Worm (Caenorhabditis elegans) whole organism, mixed stage, embryonic: ENCODE results near the gene T27E7.3.

Experiments used
- M03D4.4 ChIP-seq: sonication (generic microtip); optimal IDR thresholded peaks from 2 replicates; lab custom pipeline; 2017; ENCODE audit warnings: mild to moderate bottlenecking, missing genetic modification characterization, missing compliant biosample characterization
- bed-3 ChIP-seq: fragments of 200-800 bp; sonication (Bioruptor generic); optimal IDR thresholded peaks from 3 replicates; lab custom pipeline; 2018; ENCODE audit warnings: mild to moderate bottlenecking, missing genetic modification characterization, moderate library complexity, missing compliant biosample characterization
- blmp-1 ChIP-seq: fragments of 150-350 bp; optimal IDR thresholded peaks from 2 replicates; lab custom pipeline; 2014; ENCODE audit warnings: missing biosample characterization, missing genetic modification characterization
- ceh-39 ChIP-seq: fragments of 150-350 bp; optimal IDR thresholded peaks from 2 replicates; lab custom pipeline; 2014; ENCODE audit warnings: missing biosample characterization, missing genetic modification characterization
- ceh-43 ChIP-seq: fragments of 200-800 bp; sonication (Bioruptor generic); optimal IDR thresholded peaks from 2 replicates; lab custom pipeline; 2018; ENCODE audit warnings: mild to moderate bottlenecking, missing genetic modification characterization, moderate library complexity, missing compliant biosample characterization
- ceh-83 ChIP-seq: fragments of 200-800 bp; sonication (Bioruptor generic); optimal IDR thresholded peaks from 2 replicates; lab custom pipeline; 2018; ENCODE audit warnings: mild to moderate bottlenecking, missing genetic modification characterization, missing compliant biosample characterization
- ces-1 ChIP-seq: fragments of 150-350 bp; optimal IDR thresholded peaks from 2 replicates; lab custom pipeline; 2014; ENCODE audit warnings: missing biosample characterization, missing genetic modification reagents, missing genetic modification characterization
- cnd-1 ChIP-seq: fragments of 200-800 bp; sonication (Bioruptor generic); optimal IDR thresholded peaks from 2 replicates; lab custom pipeline; 2018; ENCODE audit warnings: mild to moderate bottlenecking, missing genetic modification characterization, missing compliant biosample characterization
- drap-1 ChIP-seq: fragments of 200-800 bp; sonication (Bioruptor generic); optimal IDR thresholded peaks from 3 replicates; lab custom pipeline; 2018; ENCODE audit warnings: mild to moderate bottlenecking, missing genetic modification characterization, missing compliant biosample characterization
- elt-1 ChIP-seq: sonication (generic microtip); optimal IDR thresholded peaks from 2 replicates; lab custom pipeline; 2017; ENCODE audit warnings: missing genetic modification characterization, mild to moderate bottlenecking, missing compliant biosample characterization, antibody characterized with exemption, moderate library complexity, borderline replicate concordance; ENCODE audit not compliant: insufficient read depth
- elt-3 ChIP-seq: fragments of 150-350 bp; optimal IDR thresholded peaks from 2 replicates; lab custom pipeline; 2014; ENCODE audit warnings: missing biosample characterization, missing genetic modification characterization
- flh-1 ChIP-seq: fragments of 200-800 bp; sonication (Bioruptor generic); optimal IDR thresholded peaks from 2 replicates; lab custom pipeline; 2018; ENCODE audit warnings: mild to moderate bottlenecking, missing genetic modification characterization, moderate library complexity, missing compliant biosample characterization
- ham-2 ChIP-seq: fragments of 200-800 bp; sonication (Bioruptor generic); optimal IDR thresholded peaks from 2 replicates; lab custom pipeline; 2018; ENCODE audit warnings: mild to moderate bottlenecking, missing genetic modification characterization, missing compliant biosample characterization
- hlh-1 ChIP-seq: fragments of 150-350 bp; optimal IDR thresholded peaks from 2 replicates; lab custom pipeline; 2014; ENCODE audit warnings: missing biosample characterization, missing genetic modification reagents, missing genetic modification characterization
- lin-13 ChIP-seq: fragments of 150-350 bp; optimal IDR thresholded peaks from 2 replicates; lab custom pipeline; 2014; ENCODE audit warnings: missing biosample characterization, missing genetic modification characterization
- lin-32 ChIP-seq: fragments of 200-800 bp; sonication (Bioruptor generic); optimal IDR thresholded peaks from 2 replicates; lab custom pipeline; 2018; ENCODE audit warnings: mild to moderate bottlenecking, missing genetic modification characterization, missing compliant biosample characterization
- mep-1 ChIP-seq: fragments of 150-350 bp; optimal IDR thresholded peaks from 2 replicates; lab custom pipeline; 2017; ENCODE audit warnings: missing biosample characterization, missing genetic modification reagents, missing genetic modification characterization, inconsistent platforms
- mls-2 ChIP-seq: sonication (generic microtip); optimal IDR thresholded peaks from 2 replicates; lab custom pipeline; 2016; ENCODE audit warnings: mild to moderate bottlenecking, missing genetic modification characterization, moderate library complexity, missing compliant biosample characterization
- nhr-12 ChIP-seq: fragments of 150-350 bp; optimal IDR thresholded peaks from 2 replicates; lab custom pipeline; 2014; ENCODE audit warnings: missing biosample characterization, missing genetic modification characterization
- nhr-2 ChIP-seq: fragments of 150-350 bp; optimal IDR thresholded peaks from 2 replicates; lab custom pipeline; 2014; ENCODE audit warnings: missing biosample characterization, missing genetic modification characterization
- nhr-237 ChIP-seq: fragments of 150-350 bp; optimal IDR thresholded peaks from 2 replicates; lab custom pipeline; 2014; ENCODE audit warnings: missing biosample characterization, missing genetic modification characterization
- nhr-28 ChIP-seq: fragments of 150-350 bp; optimal IDR thresholded peaks from 2 replicates; lab custom pipeline; 2014; ENCODE audit warnings: missing biosample characterization, missing genetic modification characterization
- nhr-76 ChIP-seq: sonication (generic microtip); optimal IDR thresholded peaks from 2 replicates; lab custom pipeline; 2017; ENCODE audit warnings: missing biosample characterization, missing genetic modification characterization
- pha-4 ChIP-seq: fragments of 150-350 bp; optimal IDR thresholded peaks from 2 replicates; lab custom pipeline; 2018; ENCODE audit warnings: missing biosample characterization, missing genetic modification reagents, missing genetic modification characterization
- sem-2 ChIP-seq: fragments of 200-800 bp; sonication (Bioruptor generic); optimal IDR thresholded peaks from 2 replicates; lab custom pipeline; 2018; ENCODE audit warnings: mild to moderate bottlenecking, missing genetic modification characterization, missing compliant biosample characterization
- snpc-4 ChIP-seq: fragments of 150-350 bp; optimal IDR thresholded peaks from 2 replicates; lab custom pipeline; 2014; ENCODE audit warnings: missing biosample characterization, missing genetic modification characterization
- sptf-1 ChIP-seq: sonication (generic microtip); optimal IDR thresholded peaks from 2 replicates; lab custom pipeline; 2017; ENCODE audit warnings: mild to moderate bottlenecking, missing genetic modification characterization, moderate library complexity, missing compliant biosample characterization
- tbx-8 ChIP-seq: fragments of 200-800 bp; sonication (Bioruptor generic); optimal IDR thresholded peaks from 2 replicates; lab custom pipeline; 2018; ENCODE audit warnings: mild to moderate bottlenecking, missing genetic modification characterization, moderate library complexity, missing compliant biosample characterization
- unc-120 ChIP-seq: sonication (generic microtip); optimal IDR thresholded peaks from 2 replicates; lab custom pipeline; 2017; ENCODE audit warnings: missing genetic modification characterization, missing compliant biosample characterization; ENCODE audit not compliant: poor library complexity, severe bottlenecking
- unc-39 ChIP-seq: fragments of 150-350 bp; optimal IDR thresholded peaks from 2 replicates; lab custom pipeline; 2014; ENCODE audit warnings: missing biosample characterization, missing genetic modification characterization
- unc-62 ChIP-seq: fragments of 150-350 bp; optimal IDR thresholded peaks from 2 replicates; lab custom pipeline; 2014; ENCODE audit warnings: missing biosample characterization, missing genetic modification reagents, missing genetic modification characterization
- zip-8 ChIP-seq: fragments of 150-350 bp; optimal IDR thresholded peaks from 2 replicates; lab custom pipeline; 2014; ENCODE audit warnings: missing biosample characterization, missing genetic modification characterization
- ztf-11 ChIP-seq: fragments of 150-350 bp; optimal IDR thresholded peaks from 2 replicates; lab custom pipeline; 2014; ENCODE audit warnings: missing biosample characterization, missing genetic modification characterization

The T27E7.3 gene

ce11 chrIV:14528718-14529117 lies at the start of gene T27E7.3:
TSS of gene T27E7.3 (plus strand) at chrIV:14529018.
- TF ChIP-seq elt-3 (tag; lab: Kevin White, UChicago): no peak
- no peak for TF ChIP-seq lin-13
- TF ChIP-seq hlh-1 (tag; lab: Kevin White, UChicago): no peak
- TF ChIP-seq sptf-1: no peak
- TF ChIP-seq lin-32: no peak
- TF ChIP-seq snpc-4: no peak
- no peak for TF ChIP-seq ces-1
- TF ChIP-seq unc-62: no peak
- no peak for TF ChIP-seq ham-2 (GFP tag; lab: Kevin White, UChicago)
- no peak for TF ChIP-seq unc-120 (tag; lab: Kevin White, UChicago)
- no peak for TF ChIP-seq zip-8 (tag; lab: Kevin White, UChicago)
- no peak for TF ChIP-seq cnd-1 (tag; lab: Kevin White, UChicago)
- no peak for TF ChIP-seq nhr-237 (tag; lab: Kevin White, UChicago)
- TF ChIP-seq mep-1 (tag; lab: Kevin White, UChicago): no peak
- no peak for TF ChIP-seq bed-3 (GFP tag; lab: Kevin White, UChicago)
- TF ChIP-seq ztf-11 (tag; lab: Kevin White, UChicago): no peak
- TF ChIP-seq unc-39 (tag; lab: Kevin White, UChicago): no peak
- TF ChIP-seq sem-2 (GFP tag; lab: Kevin White, UChicago): no peak

ce11 chrIV:14481984-14482383 lies 46.8 kb upstream of the T27E7.3 start, which contains the start of gene Y57G11A.4:
TSS of gene Y57G11A.4 (plus strand) at chrIV:14482284.
- no peak for TF ChIP-seq nhr-2 (tag; lab: Kevin White, UChicago)
- TF ChIP-seq pha-4 (tag; lab: Kevin White, UChicago): no peak
- TF ChIP-seq elt-3 (tag; lab: Kevin White, UChicago): no peak
- no peak for TF ChIP-seq ces-1
- no peak for TF ChIP-seq nhr-237 (tag; lab: Kevin White, UChicago)
- no peak for TF ChIP-seq ceh-39 (tag; lab: Kevin White, UChicago)
- TF ChIP-seq mls-2 (tag; lab: Kevin White, UChicago): no peak
- no peak for TF ChIP-seq unc-39 (tag; lab: Kevin White, UChicago)
- TF ChIP-seq sptf-1: no peak
- no peak for TF ChIP-seq snpc-4

ce11 chrIV:14483427-14483826 lies 45.4 kb upstream of the T27E7.3 start:
- TF ChIP-seq elt-3 (tag; lab: Kevin White, UChicago) (no peak), tbx-8 (no peak), ceh-39 (tag; lab: Kevin White, UChicago) (no peak), lin-32 (no peak), ceh-43 (GFP tag; lab: Kevin White, UChicago) (no peak), cnd-1 (tag; lab: Kevin White, UChicago) (no peak), mls-2 (tag; lab: Kevin White, UChicago) (no peak), nhr-28 (tag; lab: Kevin White, UChicago) (no peak)

- TF ChIP-seq ztf-11 (tag; lab: Kevin White, UChicago): no peak
- TF ChIP-seq ceh-43 (GFP tag; lab: Kevin White, UChicago): no peak
- no peak for TF ChIP-seq nhr-76 (tag; lab: Kevin White, UChicago)
- no peak for TF ChIP-seq flh-1 (GFP tag; lab: Kevin White, UChicago)
- TF ChIP-seq mls-2 (tag; lab: Kevin White, UChicago): no peak
- no peak for TF ChIP-seq snpc-4
- no peak for TF ChIP-seq pha-4 (tag; lab: Kevin White, UChicago)
- TF ChIP-seq bed-3 (GFP tag; lab: Kevin White, UChicago): no peak
- TF ChIP-seq hlh-1 (tag; lab: Kevin White, UChicago): no peak
- TF ChIP-seq ceh-39 (tag; lab: Kevin White, UChicago): no peak
- TF ChIP-seq zip-8 (tag; lab: Kevin White, UChicago): no peak
- TF ChIP-seq drap-1 (GFP tag; lab: Kevin White, UChicago): no peak
- TF ChIP-seq blmp-1 (tag; lab: Kevin White, UChicago): no peak
- no peak for TF ChIP-seq elt-1 (tag; lab: Kevin White, UChicago)
- no peak for TF ChIP-seq sem-2 (GFP tag; lab: Kevin White, UChicago)
- TF ChIP-seq lin-13: no peak
- no peak for TF ChIP-seq nhr-12
Measured at ce11 chrIV:14491135-14491534, 37.7 kb upstream of the T27E7.3 start.

ce11 chrIV:14495474-14495873 lies 33.3 kb upstream of the T27E7.3 start:
- TF ChIP-seq nhr-12 (no peak), nhr-2 (tag; lab: Kevin White, UChicago) (no peak), bed-3 (GFP tag; lab: Kevin White, UChicago) (no peak), ceh-83 (GFP tag; lab: Kevin White, UChicago) (no peak), lin-32 (no peak), nhr-28 (tag; lab: Kevin White, UChicago) (no peak), hlh-1 (tag; lab: Kevin White, UChicago) (no peak), M03D4.4 (no peak), ham-2 (GFP tag; lab: Kevin White, UChicago) (no peak), ceh-39 (tag; lab: Kevin White, UChicago) (no peak), ztf-11 (tag; lab: Kevin White, UChicago) (no peak), unc-62 (no peak)
